Worm (Caenorhabditis elegans): ENCODE data around the gene fbxa-37.

fbxa-37 gene

DNA sequence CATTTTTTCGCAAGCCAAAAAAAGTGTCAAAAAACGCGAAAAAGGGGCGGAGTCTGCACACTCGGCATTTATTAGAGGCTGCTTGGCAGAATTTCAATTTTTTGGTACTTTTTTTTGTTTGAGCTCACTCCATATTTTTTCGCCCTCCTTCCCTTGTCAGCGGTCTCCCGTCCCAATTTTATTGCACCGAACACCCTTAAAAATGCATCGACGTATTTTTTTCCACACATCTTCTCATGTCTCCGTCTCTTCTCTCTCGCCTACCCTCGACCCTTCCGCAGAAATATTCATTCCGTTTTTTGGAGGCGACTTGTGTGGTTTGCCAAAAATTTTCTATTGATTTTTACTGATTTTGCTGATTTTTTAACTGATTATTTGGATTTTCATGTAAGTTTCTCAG is 41.7 kb downstream of the fbxa-37 start, which contains the start of gene Y82E9BL.18:
Y82E9BL.18 (plus strand) TSS at position 301 of the 400 bp plus-strand sequence.
- TF ChIP-seq nfya-1 (tag; optimal IDR thresholded peaks at IDR 0.05; ENCODE audit: insufficient read depth) (no peak), R02D3.7 (tag; optimal IDR thresholded peaks at IDR 0.05) (no peak), nhr-11 (tag; optimal IDR thresholded peaks at IDR 0.05) (no peak), eor-1 (tag; optimal IDR thresholded peaks at IDR 0.05) (no peak), fos-1 (tag; optimal IDR thresholded peaks at IDR 0.05) (no peak), fkh-2 (tag; optimal IDR thresholded peaks at IDR 0.05) (no peak), aly-2 (tag; optimal IDR thresholded peaks at IDR 0.05) (no peak), nhr-77 (tag; optimal IDR thresholded peaks at IDR 0.05) (no peak), nhr-23 (tag; optimal IDR thresholded peaks at IDR 0.05) (no peak), ceh-16 (tag; optimal IDR thresholded peaks at IDR 0.05) (no peak), nhr-28 (tag; optimal IDR thresholded peaks at IDR 0.05) (no peak), mdl-1 (tag; optimal IDR thresholded peaks at IDR 0.05) (no peak), zag-1 (tag; optimal IDR thresholded peaks at IDR 0.05) (no peak), ceh-82 (tag; optimal IDR thresholded peaks at IDR 0.05) (no peak), skn-1 (tag; optimal IDR thresholded peaks at IDR 0.05) (no peak), elt-1 (tag; optimal IDR thresholded peaks at IDR 0.05) (no peak), ztf-4 (tag; optimal IDR thresholded peaks at IDR 0.05) (no peak), sea-2 (GFP tag; optimal IDR thresholded peaks at IDR 0.05) (no peak), daf-12 (tag; optimal IDR thresholded peaks at IDR 0.05) (no peak), lsy-12 (tag; optimal IDR thresholded peaks at IDR 0.05) (no peak)

DNA sequence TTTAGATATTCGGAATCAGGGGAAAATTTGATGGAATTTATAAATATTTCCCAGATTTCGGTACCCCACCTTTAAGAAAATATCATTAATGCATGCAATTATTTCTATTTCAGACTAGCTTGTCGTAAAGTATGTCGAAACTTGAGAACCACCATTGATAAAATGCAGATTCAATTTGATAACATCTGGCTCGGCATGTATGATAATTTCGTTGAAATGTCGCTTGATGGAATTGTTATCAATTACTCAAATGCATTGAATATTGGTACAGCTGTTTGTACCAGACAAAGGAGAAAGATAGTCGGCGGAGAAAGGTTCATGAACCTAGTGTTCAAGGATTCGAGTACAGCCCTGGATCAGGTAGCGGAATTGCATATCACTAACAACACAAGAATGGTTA is 47.1 kb downstream of the fbxa-37 start, which contains the start of gene Y82E9BL.19:
Y82E9BL.19 (plus strand) TSS at position 123 of the 400 bp plus-strand sequence.
- TF ChIP-seq elt-2 (tag; optimal IDR thresholded peaks at IDR 0.05) (peak; percentile 68), unc-39 (tag; optimal IDR thresholded peaks at IDR 0.05) (no peak)
